ENCODE assay signal across 4 worm cellular contexts in genomic region chrII:9576707-9577106, ce11.
TF ChIP-seq lines count a peak whose summit lies in the region.

No protein-coding gene starts in this region.

TF ChIP-seq in whole organism, L1 larva, 84 proteins besides CTCF, POLR2A, EP300 and RAD21:
- TF ChIP-seq efl-1 (optimal IDR thresholded peaks at IDR 0.05; lab: Kevin White, UChicago) = no peak
- TF ChIP-seq efl-1 (GFP tag; optimal IDR thresholded peaks at IDR 0.05 in 1 of 2; lab: Kevin White, UChicago) = no peak
- peak; percentile 15 for TF ChIP-seq lin-14 (GFP tag; optimal IDR thresholded peaks at IDR 0.05; lab: Kevin White, UChicago)

TF ChIP-seq in whole organism, L2 larva, 48 proteins besides CTCF, POLR2A, EP300 and RAD21:
- TF ChIP-seq nhr-21 (tag; optimal IDR thresholded peaks at IDR 0.05; lab: Kevin White, UChicago) (no peak), mab-5 (tag; optimal IDR thresholded peaks at IDR 0.05; lab: Kevin White, UChicago) (peak; percentile 74), ztf-11 (tag; optimal IDR thresholded peaks at IDR 0.05; lab: Kevin White, UChicago) (no peak), ztf-1 (GFP tag; conservative IDR thresholded peaks at IDR 0.05; lab: Robert Waterston, UW) (no peak), crh-2 (tag; optimal IDR thresholded peaks at IDR 0.05; lab: Kevin White, UChicago) (peak; percentile 14)

TF ChIP-seq in whole organism, L3 larva, 47 proteins besides CTCF, POLR2A, EP300 and RAD21:
- peak; percentile 64 for TF ChIP-seq lin-39 (tag; optimal IDR thresholded peaks at IDR 0.05; lab: Kevin White, UChicago)
- TF ChIP-seq ZK546.5 (tag; optimal IDR thresholded peaks at IDR 0.05; lab: Kevin White, UChicago) = no peak
TF ChIP-seq in whole organism, L3 larva: peak in this region for 1.

TF ChIP-seq in whole organism, L4 larva, 104 proteins besides CTCF, POLR2A, EP300 and RAD21:
- TF ChIP-seq D1046.2 (GFP tag; IDR thresholded peaks at IDR 0.05; lab: Robert Waterston, UW) = no peak
- TF ChIP-seq hmg-1.1 (GFP tag; IDR thresholded peaks at IDR 0.05; lab: Robert Waterston, UW) = 0 out of 2 replicates have a peak, but pooled peaks have one; percentile 32
